Fruit fly (Drosophila melanogaster): ENCODE results near the gene mTerf5.

The mTerf5 gene

dm6 chr3R:18223434-18223833 is at the start of gene mTerf5, which contains the start of gene Non3:
mTerf5 (minus strand) TSS chr3R:18223682.
Non3 (plus strand) TSS chr3R:18223722.
- no peak for TF ChIP-seq kay (GFP tag; ENCODE audit: borderline replicate concordance)
- peak; percentile 21 for TF ChIP-seq Clk (GFP tag; optimal IDR thresholded peaks at IDR 0.05)
- TF ChIP-seq CG5204 (GFP tag; optimal IDR thresholded peaks at IDR 0.05): no peak
- TF ChIP-seq Mnt (GFP tag; optimal IDR thresholded peaks at IDR 0.05): peak; percentile 98
- peak; percentile 74 for TF ChIP-seq ovo (GFP tag; optimal IDR thresholded peaks at IDR 0.05)
- TF ChIP-seq CG7045 (GFP tag; optimal IDR thresholded peaks at IDR 0.05): peak; percentile 47
- peak; percentile 80 for TF ChIP-seq CG11617 (GFP tag; optimal IDR thresholded peaks at IDR 0.05)
- peak; percentile 61 for TF ChIP-seq CG12768 (GFP tag; optimal IDR thresholded peaks at IDR 0.05)
- peak; percentile 32 for TF ChIP-seq Crg-1 (GFP tag; optimal IDR thresholded peaks at IDR 0.05)
- TF ChIP-seq cic (GFP tag; optimal IDR thresholded peaks at IDR 0.05): peak; percentile 6
- TF ChIP-seq cnc (optimal IDR thresholded peaks at IDR 0.05): no peak
- peak; percentile 73 for TF ChIP-seq CG7101 (tag; optimal IDR thresholded peaks at IDR 0.05)
- peak; percentile 82 for TF ChIP-seq bab1 (GFP tag; optimal IDR thresholded peaks at IDR 0.05)
- TF ChIP-seq tj (GFP tag; optimal IDR thresholded peaks at IDR 0.05): peak; percentile 51
- TF ChIP-seq CG14711 (tag; optimal IDR thresholded peaks at IDR 0.05): peak; percentile 71
- peak; percentile 46 for TF ChIP-seq pad (GFP tag; optimal IDR thresholded peaks at IDR 0.05)
- TF ChIP-seq CG33017 (tag; optimal IDR thresholded peaks at IDR 0.05): peak; percentile 57
- TF ChIP-seq CG1620 (GFP tag; optimal IDR thresholded peaks at IDR 0.05): peak; percentile 64
- no peak for TF ChIP-seq Hr96 (GFP tag; optimal IDR thresholded peaks at IDR 0.05)
- TF ChIP-seq toe (GFP tag; optimal IDR thresholded peaks at IDR 0.05): no peak

dm6 chr3R:18269744-18270348 is 46.4 kb upstream of the mTerf5 start:
- no peak for TF ChIP-seq CG1620 (GFP tag; optimal IDR thresholded peaks at IDR 0.05)
- TF ChIP-seq CG7045 (GFP tag; optimal IDR thresholded peaks at IDR 0.05): no peak
- no peak for TF ChIP-seq Crg-1 (GFP tag; optimal IDR thresholded peaks at IDR 0.05)
- no peak for TF ChIP-seq toe (GFP tag; optimal IDR thresholded peaks at IDR 0.05)
- no peak for TF ChIP-seq pad (GFP tag; optimal IDR thresholded peaks at IDR 0.05)
- no peak for TF ChIP-seq CG12768 (GFP tag; optimal IDR thresholded peaks at IDR 0.05)
- no peak for TF ChIP-seq Clk (GFP tag; optimal IDR thresholded peaks at IDR 0.05)
- TF ChIP-seq cic (GFP tag; optimal IDR thresholded peaks at IDR 0.05): no peak
- no peak for TF ChIP-seq CG7101 (tag; optimal IDR thresholded peaks at IDR 0.05)
- TF ChIP-seq ovo (GFP tag; optimal IDR thresholded peaks at IDR 0.05): no peak
- no peak for TF ChIP-seq Mnt (GFP tag; optimal IDR thresholded peaks at IDR 0.05)
- no peak for TF ChIP-seq tj (GFP tag; optimal IDR thresholded peaks at IDR 0.05)
- no peak for TF ChIP-seq bab1 (GFP tag; optimal IDR thresholded peaks at IDR 0.05)
- no peak for TF ChIP-seq CG33017 (tag; optimal IDR thresholded peaks at IDR 0.05)
- TF ChIP-seq kay (GFP tag; ENCODE audit: borderline replicate concordance): no peak
- no peak for TF ChIP-seq cnc (optimal IDR thresholded peaks at IDR 0.05)

- TF ChIP-seq toe (GFP tag; optimal IDR thresholded peaks at IDR 0.05) (no peak), CG7101 (tag; optimal IDR thresholded peaks at IDR 0.05) (no peak), cic (GFP tag; optimal IDR thresholded peaks at IDR 0.05) (no peak), CG11617 (GFP tag; optimal IDR thresholded peaks at IDR 0.05) (no peak), bab1 (GFP tag; optimal IDR thresholded peaks at IDR 0.05) (no peak), cnc (optimal IDR thresholded peaks at IDR 0.05) (no peak), CG33017 (tag; optimal IDR thresholded peaks at IDR 0.05) (no peak), CG7045 (GFP tag; optimal IDR thresholded peaks at IDR 0.05) (no peak), Mnt (GFP tag; optimal IDR thresholded peaks at IDR 0.05) (no peak), CG1620 (GFP tag; optimal IDR thresholded peaks at IDR 0.05) (no peak), tj (GFP tag; optimal IDR thresholded peaks at IDR 0.05) (no peak), Hr96 (GFP tag; optimal IDR thresholded peaks at IDR 0.05) (no peak), CG12768 (GFP tag; optimal IDR thresholded peaks at IDR 0.05) (no peak), kay (GFP tag; ENCODE audit: borderline replicate concordance) (no peak), CG14711 (tag; optimal IDR thresholded peaks at IDR 0.05) (no peak), Crg-1 (GFP tag; optimal IDR thresholded peaks at IDR 0.05) (no peak), CG5204 (GFP tag; optimal IDR thresholded peaks at IDR 0.05) (no peak), ovo (GFP tag; optimal IDR thresholded peaks at IDR 0.05) (no peak), Clk (GFP tag; optimal IDR thresholded peaks at IDR 0.05) (no peak)
Measured at dm6 chr3R:18267489-18267888, 44.0 kb upstream of the mTerf5 start, which contains the start of gene CG18599. CG18599 (plus strand) TSS chr3R:18267789.

- TF ChIP-seq CG11617 (GFP tag; optimal IDR thresholded peaks at IDR 0.05): no peak
- TF ChIP-seq CG7101 (tag; optimal IDR thresholded peaks at IDR 0.05): no peak
- TF ChIP-seq kay (GFP tag; ENCODE audit: borderline replicate concordance): no peak
- no peak for TF ChIP-seq Hr96 (GFP tag; optimal IDR thresholded peaks at IDR 0.05)
Measured at dm6 chr3R:18266665-18267064, 43.2 kb upstream of the mTerf5 start.

dm6 chr3R:18265275-18265674 is 41.8 kb upstream of the mTerf5 start:
- TF ChIP-seq bab1 (GFP tag; optimal IDR thresholded peaks at IDR 0.05) (no peak), kay (GFP tag; ENCODE audit: borderline replicate concordance) (no peak), CG5204 (GFP tag; optimal IDR thresholded peaks at IDR 0.05) (no peak), ovo (GFP tag; optimal IDR thresholded peaks at IDR 0.05) (no peak), CG7045 (GFP tag; optimal IDR thresholded peaks at IDR 0.05) (no peak), Crg-1 (GFP tag; optimal IDR thresholded peaks at IDR 0.05) (no peak), CG14711 (tag; optimal IDR thresholded peaks at IDR 0.05) (no peak)

dm6 chr3R:18261602-18262001 is 38.1 kb upstream of the mTerf5 start:
- TF ChIP-seq Crg-1 (GFP tag; optimal IDR thresholded peaks at IDR 0.05) (no peak), cnc (optimal IDR thresholded peaks at IDR 0.05) (no peak), tj (GFP tag; optimal IDR thresholded peaks at IDR 0.05) (no peak), pad (GFP tag; optimal IDR thresholded peaks at IDR 0.05) (no peak), Mnt (GFP tag; optimal IDR thresholded peaks at IDR 0.05) (no peak), CG12768 (GFP tag; optimal IDR thresholded peaks at IDR 0.05) (no peak), toe (GFP tag; optimal IDR thresholded peaks at IDR 0.05) (no peak), CG11617 (GFP tag; optimal IDR thresholded peaks at IDR 0.05) (no peak)

All from whole organism, adult.